Fruit fly (Drosophila melanogaster): ENCODE measurements around the gene CG5167.

CG5167 gene

dm6 chr3R:12431030-12431489 is 24.7 kb downstream of the CG5167 start, which contains the start of gene Prosalpha2 (continued):
- TF ChIP-seq CG1832 (GFP tag; optimal IDR thresholded peaks at IDR 0.05) (no peak), Sin3A (optimal IDR thresholded peaks at IDR 0.05) (peak; percentile 66), PHDP (tag; optimal IDR thresholded peaks at IDR 0.05) (no peak), cg (GFP tag; optimal IDR thresholded peaks at IDR 0.05) (no peak), CG17612 (GFP tag; IDR thresholded peaks at IDR 0.05) (no peak), lilli (GFP tag; optimal IDR thresholded peaks at IDR 0.05) (no peak), CG9797 (GFP tag; optimal IDR thresholded peaks at IDR 0.05) (peak; percentile 84), so (GFP tag; IDR thresholded peaks at IDR 0.05) (no peak), CG3163 (GFP tag; optimal IDR thresholded peaks at IDR 0.05) (no peak), inv (GFP tag; IDR thresholded peaks at IDR 0.05; ENCODE audit: partially characterized antibody) (no peak), CG13123 (GFP tag; optimal IDR thresholded peaks at IDR 0.05) (no peak), hkb (optimal IDR thresholded peaks at IDR 0.05) (no peak), hkb (GFP tag; IDR thresholded peaks at IDR 0.05) (no peak), HmgD (GFP tag; optimal IDR thresholded peaks at IDR 0.05) (no peak), CG9437 (GFP tag; optimal IDR thresholded peaks at IDR 0.05) (no peak), grau (tag; optimal IDR thresholded peaks at IDR 0.05) (peak; percentile 18), Hr3 (GFP tag; optimal IDR thresholded peaks at IDR 0.05) (no peak), sob (GFP tag; IDR thresholded peaks at IDR 0.05) (no peak), Rfx (GFP tag; IDR thresholded peaks at IDR 0.05) (0 out of 2 replicates have a peak, but pooled peaks have one; percentile 21), schlank (tag; optimal IDR thresholded peaks at IDR 0.05) (no peak), CG1602 (GFP tag; optimal IDR thresholded peaks at IDR 0.05) (no peak), CG4854 (GFP tag; optimal IDR thresholded peaks at IDR 0.05) (no peak), Xbp1 (GFP tag; optimal IDR thresholded peaks at IDR 0.05) (no peak), CG18476 (GFP tag; optimal IDR thresholded peaks at IDR 0.05) (no peak), CG12299 (tag; optimal IDR thresholded peaks at IDR 0.05) (no peak), caup (GFP tag; optimal IDR thresholded peaks at IDR 0.05; ENCODE audit: severe bottlenecking) (no peak), CG3065 (GFP tag; optimal IDR thresholded peaks at IDR 0.05) (no peak), CG16863 (GFP tag; optimal IDR thresholded peaks at IDR 0.05) (no peak), CG6254 (GFP tag; optimal IDR thresholded peaks at IDR 0.05) (no peak), CrebB (tag; optimal IDR thresholded peaks at IDR 0.05) (no peak), CG11456 (GFP tag; IDR thresholded peaks at IDR 0.05) (no peak), croc (GFP tag; conservative IDR thresholded peaks at IDR 0.05) (no peak), sim (GFP tag; IDR thresholded peaks at IDR 0.05) (no peak), Hr78 (GFP tag; optimal IDR thresholded peaks at IDR 0.05) (no peak), nmo (GFP tag; optimal IDR thresholded peaks at IDR 0.05) (peak; percentile 42), chif (GFP tag; optimal IDR thresholded peaks at IDR 0.05) (no peak), CG34376 (GFP tag; optimal IDR thresholded peaks at IDR 0.05) (no peak), seq (GFP tag; IDR thresholded peaks at IDR 0.05) (no peak), dimm (GFP tag; IDR thresholded peaks at IDR 0.05) (no peak), slou (GFP tag; optimal IDR thresholded peaks at IDR 0.05) (no peak), CG12104 (GFP tag; optimal IDR thresholded peaks at IDR 0.05) (no peak), CG9727 (GFP tag; optimal IDR thresholded peaks at IDR 0.05) (no peak), Aef1 (GFP tag; IDR thresholded peaks at IDR 0.05) (no peak), Max (GFP tag; optimal IDR thresholded peaks at IDR 0.05) (no peak), NC2α (GFP tag; optimal IDR thresholded peaks at IDR 0.05) (no peak), Awh (GFP tag; IDR thresholded peaks at IDR 0.05) (no peak), Pdp1 (GFP tag; optimal IDR thresholded peaks at IDR 0.05) (no peak), peb (GFP tag; IDR thresholded peaks at IDR 0.05) (no peak), stc (GFP tag; IDR thresholded peaks at IDR 0.05) (no peak), CG10654 (GFP tag; optimal IDR thresholded peaks at IDR 0.05) (no peak), bowl (GFP tag; IDR thresholded peaks at IDR 0.05) (no peak), CG10274 (GFP tag; optimal IDR thresholded peaks at IDR 0.05) (no peak), crp (GFP tag; optimal IDR thresholded peaks at IDR 0.05) (no peak)

Measured in whole organism, embryonic.